Worm (Caenorhabditis elegans): ENCODE results near the gene idpb-5.

DNA sequence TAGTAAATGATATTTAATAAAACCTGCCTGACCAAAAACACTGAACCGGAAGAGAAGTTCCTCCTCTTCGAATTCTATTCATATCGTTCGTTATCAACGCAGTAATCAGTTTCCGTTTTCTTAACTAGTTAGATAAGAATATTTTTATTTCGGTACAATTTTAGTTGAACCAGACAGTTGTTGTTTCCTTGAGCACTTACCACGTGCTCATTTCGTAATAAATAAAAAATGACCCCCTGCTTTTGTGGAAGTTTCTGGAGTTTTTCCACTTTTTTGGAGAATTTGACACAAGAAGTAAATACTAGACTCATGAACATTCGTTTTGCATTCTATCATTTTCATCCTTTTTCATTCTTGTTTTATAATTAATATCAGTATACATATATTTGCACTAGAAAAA lies 14.4 kb downstream of the idpb-5 start:
- no peak for TF ChIP-seq ceh-9 (tag; optimal IDR thresholded peaks at IDR 0.05)
- no peak for TF ChIP-seq nhr-77 (tag; optimal IDR thresholded peaks at IDR 0.05)
- TF ChIP-seq lin-15B (tag; optimal IDR thresholded peaks at IDR 0.05): no peak
- TF ChIP-seq fos-1 (tag; optimal IDR thresholded peaks at IDR 0.05): no peak
- no peak for TF ChIP-seq ama-1 (optimal IDR thresholded peaks at IDR 0.05)
- TF ChIP-seq nhr-25 (tag; optimal IDR thresholded peaks at IDR 0.05): no peak
- TF ChIP-seq elt-3 (tag; optimal IDR thresholded peaks at IDR 0.05): no peak
- no peak for TF ChIP-seq ztf-11 (tag; optimal IDR thresholded peaks at IDR 0.05)
- TF ChIP-seq lin-39 (tag; optimal IDR thresholded peaks at IDR 0.05): no peak
- no peak for TF ChIP-seq nhr-76 (tag; optimal IDR thresholded peaks at IDR 0.05)
- TF ChIP-seq mdl-1 (tag; optimal IDR thresholded peaks at IDR 0.05): no peak
- no peak for TF ChIP-seq skn-1 (tag; optimal IDR thresholded peaks at IDR 0.05)
- no peak for TF ChIP-seq fkh-2 (tag; optimal IDR thresholded peaks at IDR 0.05)
- no peak for TF ChIP-seq ceh-82 (tag; optimal IDR thresholded peaks at IDR 0.05)
